Worm (Caenorhabditis elegans) whole organism, young adult: Measurements from ENCODE around the gene F01F1.14.

Source experiments
- B0019.2 ChIP-seq: fragments of 200-800 bp; sonication (Bioruptor generic); conservative IDR thresholded peaks from 2 replicates; pipeline ENCODE4 v1.3.6; 2022; ENCODE audit warnings: missing genetic modification reagents, missing genetic modification characterization, missing compliant biosample characterization
- B0261.1 ChIP-seq: sonication (generic microtip); optimal IDR thresholded peaks from 2 replicates; lab custom pipeline; 2016; ENCODE audit warnings: mild to moderate bottlenecking, missing genetic modification characterization, moderate library complexity, missing compliant biosample characterization
- B0336.3 ChIP-seq: fragments of 200-800 bp; sonication (Bioruptor generic); IDR thresholded peaks from 2 replicates; pipeline ENCODE4 v1.3.6; 2022; ENCODE audit warnings: missing genetic modification characterization, missing compliant biosample characterization
- F33H1.4 ChIP-seq: fragments of 200-800 bp; sonication (Bioruptor generic); IDR thresholded peaks from 2 replicates; pipeline ENCODE4 v1.3.6; 2022; ENCODE audit warnings: missing genetic modification reagents, missing genetic modification characterization, missing compliant biosample characterization
- F39B2.1 ChIP-seq: fragments of 200-800 bp; sonication (Bioruptor generic); IDR thresholded peaks from 2 replicates; pipeline ENCODE4 v1.3.6; 2022; ENCODE audit warnings: missing genetic modification reagents, missing genetic modification characterization, missing compliant biosample characterization
- F52B5.7 ChIP-seq: sonication (generic microtip); optimal IDR thresholded peaks from 2 replicates; lab custom pipeline; 2016; ENCODE audit warnings: mild to moderate bottlenecking, missing genetic modification characterization, missing compliant biosample characterization
- K11D2.4 ChIP-seq: fragments of 200-800 bp; sonication (Bioruptor generic); IDR thresholded peaks from 2 replicates; pipeline ENCODE4 v1.3.6; 2022; ENCODE audit warnings: missing genetic modification reagents, missing genetic modification characterization, missing compliant biosample characterization
- K12H6.12 ChIP-seq: fragments of 200-800 bp; sonication (Bioruptor generic); optimal IDR thresholded peaks from 2 replicates; lab custom pipeline; 2018; ENCODE audit warnings: mild to moderate bottlenecking, missing genetic modification characterization, missing compliant biosample characterization
- T26A5.8 ChIP-seq: sonication (generic microtip); optimal IDR thresholded peaks from 2 replicates; lab custom pipeline; 2016; ENCODE audit warnings: missing genetic modification characterization, missing compliant biosample characterization
- Y53G8AR.9 ChIP-seq: fragments of 200-800 bp; sonication (Bioruptor generic); conservative IDR thresholded peaks from 2 replicates; pipeline ENCODE4 v1.3.6; 2022; ENCODE audit warnings: missing genetic modification reagents, missing genetic modification characterization, missing compliant biosample characterization
- Y56A3A.18 ChIP-seq: fragments of 200-800 bp; sonication (Bioruptor generic); IDR thresholded peaks from 2 replicates; pipeline ENCODE4 v1.3.6; 2022; ENCODE audit warnings: missing genetic modification reagents, missing genetic modification characterization, missing compliant biosample characterization
- ZK185.1 ChIP-seq: sonication (generic microtip); optimal IDR thresholded peaks from 2 replicates; lab custom pipeline; 2016; ENCODE audit warnings: mild to moderate bottlenecking, missing genetic modification characterization, missing compliant biosample characterization; ENCODE audit not compliant: poor library complexity, severe bottlenecking
- ama-1 ChIP-seq, 3 experiments: fragments of 150-350 bp in 1 of 3; sonication (generic microtip) in 2 of 3; optimal IDR thresholded peaks; 2 replicates each; lab custom pipeline; 2014 to 2018; ENCODE audit warnings: missing biosample characterization in 2 of 3, missing genetic modification characterization in 2 of 3, missing genetic modification reagents in 2 of 3
- athp-1 ChIP-seq: sonication (generic microtip); optimal IDR thresholded peaks from 2 replicates; lab custom pipeline; 2017; ENCODE audit warnings: mild to moderate bottlenecking, missing genetic modification characterization, missing compliant biosample characterization
- ccch-3 ChIP-seq: fragments of 200-800 bp; sonication (Bioruptor generic); optimal IDR thresholded peaks from 2 replicates; lab custom pipeline; 2018; ENCODE audit warnings: mild to moderate bottlenecking, missing genetic modification characterization, missing compliant biosample characterization
- ceh-100 ChIP-seq: fragments of 200-800 bp; sonication (Bioruptor generic); IDR thresholded peaks from 2 replicates; pipeline ENCODE4 v1.3.6; 2022; ENCODE audit warnings: missing genetic modification reagents, missing genetic modification characterization, missing compliant biosample characterization
- ceh-27 ChIP-seq: fragments of 200-800 bp; sonication (Bioruptor generic); optimal IDR thresholded peaks from 2 replicates; lab custom pipeline; 2018; ENCODE audit warnings: mild to moderate bottlenecking, missing genetic modification characterization, moderate library complexity, missing compliant biosample characterization
- dox-1 ChIP-seq: fragments of 200-800 bp; sonication (Bioruptor generic); IDR thresholded peaks from 2 replicates; pipeline ENCODE4 v1.3.6; 2022; ENCODE audit warnings: missing genetic modification reagents, missing genetic modification characterization, missing compliant biosample characterization
- dpl-1 ChIP-seq: fragments of 150-350 bp; optimal IDR thresholded peaks from 2 replicates; lab custom pipeline; 2014; ENCODE audit warnings: missing biosample characterization, missing genetic modification reagents, missing genetic modification characterization
- efl-1 ChIP-seq: fragments of 150-350 bp; optimal IDR thresholded peaks from 2 replicates; lab custom pipeline; 2014; ENCODE audit warnings: missing biosample characterization, missing genetic modification reagents, missing genetic modification characterization
- egl-18 ChIP-seq: fragments of 200-800 bp; sonication (Bioruptor generic); IDR thresholded peaks from 2 replicates; pipeline ENCODE4 v1.3.6; 2022; ENCODE audit warnings: missing genetic modification reagents, missing genetic modification characterization, missing compliant biosample characterization
- egl-44 ChIP-seq: fragments of 200-800 bp; sonication (Bioruptor generic); IDR thresholded peaks from 2 replicates; pipeline ENCODE4 v1.3.6; 2022; ENCODE audit warnings: missing genetic modification reagents, missing genetic modification characterization, missing compliant biosample characterization
- egrh-3 ChIP-seq: fragments of 200-800 bp; sonication (Bioruptor generic); IDR thresholded peaks from 2 replicates; pipeline ENCODE4 v1.3.6; 2022; ENCODE audit warnings: missing genetic modification reagents, missing genetic modification characterization, missing compliant biosample characterization
- ekl-4 ChIP-seq: fragments of 200-800 bp; sonication (Bioruptor generic); IDR thresholded peaks from 2 replicates; pipeline ENCODE4 v1.3.6; 2022; ENCODE audit warnings: missing genetic modification reagents, missing genetic modification characterization, missing compliant biosample characterization
- him-1 ChIP-seq: sonication (generic microtip); optimal IDR thresholded peaks from 2 replicates; lab custom pipeline; 2016; ENCODE audit warnings: missing genotype, missing genetic modification reagents, missing genetic modification characterization, missing compliant biosample characterization
- hmg-1.2 ChIP-seq: fragments of 200-800 bp; sonication (Bioruptor generic); IDR thresholded peaks from 2 replicates; pipeline ENCODE4 v1.3.6; 2022; ENCODE audit warnings: missing genetic modification reagents, missing genetic modification characterization, missing compliant biosample characterization
- let-607 ChIP-seq, 2 experiments: fragments of 200-800 bp in 1 of 2; sonication (Bioruptor generic) in 1 of 2; sonication (generic microtip) in 1 of 2; optimal IDR thresholded peaks; 2 replicates each; lab custom pipeline; 2016 to 2018; ENCODE audit warnings: mild to moderate bottlenecking in 2 of 2, missing compliant biosample characterization in 2 of 2, missing genetic modification characterization in 2 of 2, moderate library complexity in 2 of 2, missing genotype in 1 of 2
- lin-26 ChIP-seq: fragments of 200-800 bp; sonication (Bioruptor generic); IDR thresholded peaks from 2 replicates; pipeline ENCODE4 v1.3.6; 2022; ENCODE audit warnings: missing genetic modification reagents, missing genetic modification characterization, missing compliant biosample characterization
- lin-35 ChIP-seq, 3 experiments: fragments of 150-350 bp in 2 of 3; sonication (generic microtip) in 1 of 3; optimal IDR thresholded peaks; 2 replicates each; lab custom pipeline; 2014 to 2018; ENCODE audit warnings: missing biosample characterization in 3 of 3, missing genetic modification characterization in 3 of 3, missing genetic modification reagents in 3 of 3
- madf-3 ChIP-seq: fragments of 200-800 bp; sonication (Bioruptor generic); IDR thresholded peaks from 2 replicates; pipeline ENCODE4 v1.3.6; 2022; ENCODE audit warnings: missing genetic modification reagents, missing genetic modification characterization, missing compliant biosample characterization
- mcd-1 ChIP-seq: fragments of 200-800 bp; sonication (Bioruptor generic); IDR thresholded peaks from 2 replicates; pipeline ENCODE4 v1.3.6; 2022; ENCODE audit warnings: missing genetic modification reagents, missing genetic modification characterization, missing compliant biosample characterization
- nfya-2 ChIP-seq: fragments of 200-800 bp; sonication (Bioruptor generic); IDR thresholded peaks from 2 replicates; pipeline ENCODE4 v1.3.6; 2022; ENCODE audit warnings: missing genetic modification reagents, missing genetic modification characterization, missing compliant biosample characterization
- nfyb-1 ChIP-seq: fragments of 200-800 bp; sonication (Bioruptor generic); IDR thresholded peaks from 2 replicates; pipeline ENCODE4 v1.3.6; 2022; ENCODE audit warnings: missing genetic modification reagents, missing genetic modification characterization, missing compliant biosample characterization
- nhr-120 ChIP-seq: fragments of 200-800 bp; sonication (Bioruptor generic); IDR thresholded peaks from 2 replicates; pipeline ENCODE4 v1.3.6; 2022; ENCODE audit warnings: missing genetic modification characterization, missing compliant biosample characterization
- nhr-179 ChIP-seq: sonication (generic microtip); optimal IDR thresholded peaks from 2 replicates; lab custom pipeline; 2016; ENCODE audit warnings: mild to moderate bottlenecking, missing genetic modification characterization, missing compliant biosample characterization
- nhr-27 ChIP-seq: fragments of 200-800 bp; sonication (Bioruptor generic); optimal IDR thresholded peaks from 2 replicates; lab custom pipeline; 2018; ENCODE audit warnings: mild to moderate bottlenecking, missing genetic modification characterization, moderate library complexity, missing compliant biosample characterization
- pbrm-1 ChIP-seq: fragments of 200-800 bp; sonication (Bioruptor generic); IDR thresholded peaks from 2 replicates; pipeline ENCODE4 v1.3.6; 2022; ENCODE audit warnings: missing genetic modification reagents, missing genetic modification characterization, missing compliant biosample characterization
- pha-4 ChIP-seq: fragments of 150-350 bp; sonication (generic microtip); optimal IDR thresholded peaks from 2 replicates; lab custom pipeline; 2014; ENCODE audit warnings: missing biosample characterization, missing genetic modification reagents, missing genetic modification characterization
- repo-1 ChIP-seq: sonication (generic microtip); optimal IDR thresholded peaks from 2 replicates; lab custom pipeline; 2017; ENCODE audit warnings: mild to moderate bottlenecking, missing genetic modification characterization, missing compliant biosample characterization
- snpc-1.1 ChIP-seq: sonication (generic microtip); optimal IDR thresholded peaks from 2 replicates; lab custom pipeline; 2017; ENCODE audit warnings: missing genetic modification characterization, mild to moderate bottlenecking, missing compliant biosample characterization, antibody characterized with exemption, moderate library complexity, missing genotype, missing genetic modification reagents; ENCODE audit not compliant: insufficient read depth
- snpc-1.3 ChIP-seq: sonication (generic microtip); optimal IDR thresholded peaks from 2 replicates; lab custom pipeline; 2017; ENCODE audit warnings: missing genetic modification characterization, mild to moderate bottlenecking, missing compliant biosample characterization, antibody characterized with exemption, moderate library complexity, missing genotype, missing genetic modification reagents; ENCODE audit not compliant: insufficient read depth
- snpc-4 ChIP-seq, 5 experiments: fragments of 150-350 bp in 1 of 5; sonication (generic microtip) in 4 of 5; optimal IDR thresholded peaks; 2 replicates each; lab custom pipeline; 2014 to 2018; ENCODE audit warnings: missing genetic modification characterization in 5 of 5, missing biosample characterization in 3 of 5, antibody characterized with exemption in 2 of 5, mild to moderate bottlenecking in 2 of 5, missing compliant biosample characterization in 2 of 5, missing genotype in 2 of 5, moderate library complexity in 2 of 5, missing genetic modification reagents in 1 of 5
- sptf-2 ChIP-seq: fragments of 200-800 bp; sonication (Bioruptor generic); optimal IDR thresholded peaks from 2 replicates; lab custom pipeline; 2018; ENCODE audit warnings: mild to moderate bottlenecking, missing genetic modification characterization, missing compliant biosample characterization
- unc-130 ChIP-seq: sonication (generic microtip); optimal IDR thresholded peaks from 2 replicates; lab custom pipeline; 2016; ENCODE audit warnings: missing genetic modification reagents, missing genetic modification characterization, missing compliant biosample characterization
- unc-62 ChIP-seq: fragments of 150-350 bp; optimal IDR thresholded peaks from 2 replicates; lab custom pipeline; 2014; ENCODE audit warnings: missing biosample characterization, missing genetic modification reagents, missing genetic modification characterization
- xnd-1 ChIP-seq: sonication (generic microtip); optimal IDR thresholded peaks from 2 replicates; lab custom pipeline; 2016; ENCODE audit warnings: missing genotype, missing genetic modification reagents, missing genetic modification characterization, missing compliant biosample characterization
- zfh-2 ChIP-seq: fragments of 200-800 bp; sonication (Bioruptor generic); conservative IDR thresholded peaks from 2 replicates; pipeline ENCODE4 v1.3.6; 2022; ENCODE audit warnings: missing genetic modification reagents, missing genetic modification characterization, missing compliant biosample characterization
- ztf-28 ChIP-seq: fragments of 200-800 bp; sonication (Bioruptor generic); IDR thresholded peaks from 2 replicates; pipeline ENCODE4 v1.3.6; 2022; ENCODE audit warnings: missing genetic modification reagents, missing genetic modification characterization, missing compliant biosample characterization

F01F1.14 gene

DNA sequence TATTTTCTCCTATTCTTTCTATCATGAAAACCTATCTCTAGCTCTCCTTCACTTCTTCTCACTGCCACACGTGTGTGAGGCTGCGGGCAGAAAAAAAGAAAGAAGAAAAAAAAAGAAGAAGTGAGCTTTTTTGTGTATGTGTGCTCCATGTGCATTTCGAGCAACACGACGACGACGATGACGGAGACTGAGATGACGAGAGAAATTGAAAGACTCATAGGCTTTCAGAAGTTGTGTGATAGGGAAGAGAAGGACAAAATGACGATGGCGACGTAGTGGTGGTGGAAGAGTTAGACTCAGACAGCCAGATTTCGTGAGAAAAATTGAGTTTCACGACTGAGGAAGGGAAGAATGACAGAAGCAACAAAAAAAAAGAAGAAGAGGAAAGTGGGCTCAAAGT, 37.2 kb downstream of the F01F1.14 start:
- TF ChIP-seq xnd-1 (tag; lab: Kevin White, UChicago): no peak
- no peak for TF ChIP-seq mcd-1 (GFP tag; lab: Robert Waterston, UW)
- TF ChIP-seq ceh-100 (GFP tag; lab: Robert Waterston, UW): no peak
- TF ChIP-seq him-1 (tag; lab: Kevin White, UChicago): no peak
- TF ChIP-seq ekl-4 (GFP tag; lab: Robert Waterston, UW): no peak
- no peak for TF ChIP-seq efl-1 (GFP tag; lab: Kevin White, UChicago)
- TF ChIP-seq sptf-2: no peak
- TF ChIP-seq athp-1: no peak
- TF ChIP-seq B0019.2: no peak
- no peak for TF ChIP-seq snpc-4 (GFP tag; optimal IDR thresholded peaks at IDR 0.05; lab: Kevin White, UChicago)
- peak in 1 of 4 experiments; percentile 16 for TF ChIP-seq snpc-4 (tag; optimal IDR thresholded peaks at IDR 0.05; lab: Kevin White, UChicago)
- no peak for TF ChIP-seq nhr-179 (tag; lab: Kevin White, UChicago)
- no peak for TF ChIP-seq snpc-1.3 (tag; lab: Kevin White, UChicago)
- no peak for TF ChIP-seq Y53G8AR.9 (GFP tag; lab: Robert Waterston, UW)
- TF ChIP-seq F39B2.1 (GFP tag; lab: Robert Waterston, UW): no peak
- no peak; the same call in 1 of the 2 replicates for TF ChIP-seq K11D2.4 (GFP tag; lab: Robert Waterston, UW)
- no peak for TF ChIP-seq B0336.3 (GFP tag; lab: Robert Waterston, UW)
- TF ChIP-seq ama-1 (optimal IDR thresholded peaks at IDR 0.05; lab: Kevin White, UChicago): no peak
- no peak for TF ChIP-seq ama-1 (GFP tag; optimal IDR thresholded peaks at IDR 0.05; lab: Kevin White, UChicago)
- TF ChIP-seq hmg-1.2 (GFP tag; lab: Robert Waterston, UW): peak; percentile 45; the same call in 1 of the 2 replicates
- peak; percentile 27 for TF ChIP-seq ceh-27 (GFP tag; lab: Kevin White, UChicago)
- TF ChIP-seq nfya-2 (GFP tag; lab: Robert Waterston, UW): no peak
- TF ChIP-seq pha-4 (tag; lab: Kevin White, UChicago): no peak
- no peak for TF ChIP-seq madf-3 (GFP tag; lab: Robert Waterston, UW)
- no peak for TF ChIP-seq egl-18 (GFP tag; lab: Robert Waterston, UW)
- no peak for TF ChIP-seq B0261.1 (tag; lab: Kevin White, UChicago)
- no peak for TF ChIP-seq egl-44 (GFP tag; lab: Robert Waterston, UW)
- no peak for TF ChIP-seq egrh-3 (GFP tag; lab: Robert Waterston, UW)
- no peak for TF ChIP-seq Y56A3A.18 (GFP tag; lab: Robert Waterston, UW)
- no peak for TF ChIP-seq ztf-28 (GFP tag; lab: Robert Waterston, UW)
- no peak for TF ChIP-seq snpc-1.1 (tag; lab: Kevin White, UChicago)
- TF ChIP-seq nhr-120 (GFP tag; lab: Robert Waterston, UW): no peak
- 0 out of 2 replicates have a peak, but pooled peaks have one; percentile 17 for TF ChIP-seq pbrm-1 (GFP tag; lab: Robert Waterston, UW)
- TF ChIP-seq F33H1.4 (GFP tag; lab: Robert Waterston, UW): no peak
- TF ChIP-seq zfh-2 (GFP tag; lab: Robert Waterston, UW): peak; percentile 72
- no peak for TF ChIP-seq dox-1 (GFP tag; lab: Robert Waterston, UW)
- no peak for TF ChIP-seq ccch-3
- no peak for TF ChIP-seq F52B5.7 (tag; lab: Kevin White, UChicago)
- no peak for TF ChIP-seq unc-62 (GFP tag; lab: Kevin White, UChicago)
- TF ChIP-seq lin-35 (GFP tag; optimal IDR thresholded peaks at IDR 0.05; lab: Kevin White, UChicago): peak in 1 of 3 experiments; percentile 63
- no peak for TF ChIP-seq lin-26
- TF ChIP-seq unc-130: no peak
- TF ChIP-seq repo-1 (tag; lab: Kevin White, UChicago): no peak
- no peak for TF ChIP-seq nhr-27 (tag; lab: Kevin White, UChicago)
- TF ChIP-seq nfyb-1: no peak
- no peak for TF ChIP-seq T26A5.8
- peak; percentile 67 for TF ChIP-seq K12H6.12
- TF ChIP-seq let-607 (tag; optimal IDR thresholded peaks at IDR 0.05; lab: Kevin White, UChicago): no peak
- no peak for TF ChIP-seq ZK185.1 (tag; lab: Kevin White, UChicago)
- no peak for TF ChIP-seq dpl-1 (GFP tag; lab: Kevin White, UChicago)
